Worm (Caenorhabditis elegans): ENCODE results near the gene osm-5.

The osm-5 gene

DNA sequence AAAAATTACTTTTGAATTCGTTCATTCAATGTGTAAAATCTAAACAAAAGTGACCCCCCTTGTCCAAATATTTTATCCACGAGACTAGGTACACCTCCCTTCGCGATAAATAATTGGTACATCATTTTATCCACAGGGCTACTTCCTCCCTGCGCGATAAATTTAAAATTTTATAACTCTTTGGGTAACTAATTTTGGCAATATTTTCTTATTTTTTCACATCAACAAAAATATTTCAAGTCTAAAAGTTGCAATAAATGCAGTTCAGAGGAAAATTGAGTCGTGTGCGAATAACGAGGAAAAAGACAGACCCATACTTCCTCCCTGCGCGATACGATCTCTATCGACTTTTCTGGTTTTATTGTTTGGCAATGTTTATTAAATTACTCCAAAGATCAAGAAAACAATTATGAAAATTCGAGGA, 12.9 kb downstream of the osm-5 start (continued):
- TF ChIP-seq snpc-4 (GFP tag; optimal IDR thresholded peaks at IDR 0.05): peak; percentile 59
- peak in 3 of 4 experiments; percentile 75 to 88 (median 82) for TF ChIP-seq snpc-4 (tag; optimal IDR thresholded peaks at IDR 0.05)
- TF ChIP-seq athp-1 (tag; optimal IDR thresholded peaks at IDR 0.05): no peak
- no peak for TF ChIP-seq ztf-28 (GFP tag; IDR thresholded peaks at IDR 0.05)
- peak; percentile 99 for TF ChIP-seq B0336.3 (GFP tag; IDR thresholded peaks at IDR 0.05)
- TF ChIP-seq lin-40 (tag; optimal IDR thresholded peaks at IDR 0.05): peak; percentile 100
- TF ChIP-seq tlf-1 (GFP tag; optimal IDR thresholded peaks at IDR 0.05): peak; percentile 99
- no peak for TF ChIP-seq ceh-91 (GFP tag; IDR thresholded peaks at IDR 0.05)
- TF ChIP-seq chd-7 (tag; optimal IDR thresholded peaks at IDR 0.05): peak; percentile 95
- peak; percentile 71 to 92 for TF ChIP-seq let-607 (tag; optimal IDR thresholded peaks at IDR 0.05)
- TF ChIP-seq ztf-22 (GFP tag; optimal IDR thresholded peaks at IDR 0.05): peak; percentile 75
- no peak for TF ChIP-seq aptf-2 (GFP tag; conservative IDR thresholded peaks at IDR 0.05)
- TF ChIP-seq die-1 (tag; optimal IDR thresholded peaks at IDR 0.05): peak; percentile 55
- no peak for TF ChIP-seq Y67H2A.10 (GFP tag; conservative IDR thresholded peaks at IDR 0.05)
- TF ChIP-seq hlh-12 (tag; optimal IDR thresholded peaks at IDR 0.05): no peak
- peak; percentile 60 for TF ChIP-seq mel-28 (tag; optimal IDR thresholded peaks at IDR 0.05; ENCODE audit: borderline replicate concordance)
- TF ChIP-seq nhr-90 (tag; optimal IDR thresholded peaks at IDR 0.05): peak; percentile 84
- peak; percentile 97 for TF ChIP-seq hmg-20 (GFP tag; IDR thresholded peaks at IDR 0.05)
- peak; percentile 66; the same call in 1 of the 2 replicates for TF ChIP-seq let-526 (GFP tag; IDR thresholded peaks at IDR 0.05)
- TF ChIP-seq F37B4.10 (GFP tag; IDR thresholded peaks at IDR 0.05): peak; percentile 90; the same call in 1 of the 2 replicates
- peak; percentile 99 for TF ChIP-seq Y56A3A.18 (GFP tag; IDR thresholded peaks at IDR 0.05)
- peak; percentile 98 for TF ChIP-seq cebp-2 (GFP tag; IDR thresholded peaks at IDR 0.05)
- TF ChIP-seq Y53G8AR.9 (GFP tag; conservative IDR thresholded peaks at IDR 0.05): peak; percentile 97
- TF ChIP-seq F10E7.11 (tag; optimal IDR thresholded peaks at IDR 0.05): peak; percentile 90
- TF ChIP-seq nhr-80 (tag; optimal IDR thresholded peaks at IDR 0.05): peak; percentile 90
- TF ChIP-seq pbrm-1 (GFP tag; IDR thresholded peaks at IDR 0.05): peak; percentile 89
- TF ChIP-seq ceh-79 (tag; optimal IDR thresholded peaks at IDR 0.05): peak; percentile 87
- peak; percentile 64; the same call in 1 of the 2 replicates for TF ChIP-seq cebp-1 (GFP tag; IDR thresholded peaks at IDR 0.05)
- peak; percentile 97 for TF ChIP-seq cebp-1 (tag; optimal IDR thresholded peaks at IDR 0.05)
- TF ChIP-seq nhr-179 (tag; optimal IDR thresholded peaks at IDR 0.05): peak; percentile 75
- TF ChIP-seq ztf-6 (GFP tag; IDR thresholded peaks at IDR 0.05): peak; percentile 86
- TF ChIP-seq nfyb-1 (GFP tag; IDR thresholded peaks at IDR 0.05): peak; percentile 97

ce11 chrX:2999652-3000051, 15.6 kb downstream of the osm-5 start, which contains the start of gene Y41G9A.17:
TSS of gene Y41G9A.17 (minus strand) at chrX:2999752.
- TF ChIP-seq Y56A3A.18 (GFP tag; IDR thresholded peaks at IDR 0.05) (no peak), atf-7 (tag; optimal IDR thresholded peaks at IDR 0.05) (no peak), madf-10 (tag; optimal IDR thresholded peaks at IDR 0.05) (no peak), nfya-2 (GFP tag; IDR thresholded peaks at IDR 0.05) (no peak), K11D2.4 (GFP tag; IDR thresholded peaks at IDR 0.05) (no peak), sptf-2 (GFP tag; optimal IDR thresholded peaks at IDR 0.05) (no peak), ztf-18 (tag; optimal IDR thresholded peaks at IDR 0.05) (no peak), ceh-91 (GFP tag; IDR thresholded peaks at IDR 0.05) (no peak), F22D6.2 (tag; optimal IDR thresholded peaks at IDR 0.05) (no peak), hrde-1 (tag; optimal IDR thresholded peaks at IDR 0.05; ENCODE audit: borderline replicate concordance) (no peak), madf-6 (GFP tag; IDR thresholded peaks at IDR 0.05) (no peak), chd-7 (tag; optimal IDR thresholded peaks at IDR 0.05) (no peak), nhr-80 (tag; optimal IDR thresholded peaks at IDR 0.05) (no peak), dpl-1 (GFP tag; optimal IDR thresholded peaks at IDR 0.05) (no peak), madf-3 (GFP tag; IDR thresholded peaks at IDR 0.05) (no peak), C06A6.2 (GFP tag; conservative IDR thresholded peaks at IDR 0.05) (no peak), rcor-1 (GFP tag; IDR thresholded peaks at IDR 0.05) (no peak), F33H1.4 (GFP tag; IDR thresholded peaks at IDR 0.05) (no peak), ztf-3 (GFP tag; optimal IDR thresholded peaks at IDR 0.05) (no peak), egl-44 (GFP tag; IDR thresholded peaks at IDR 0.05) (no peak)
